Fruit fly (Drosophila melanogaster) whole organism, wandering third instar larva: ENCODE measurements around the gene CG42726.
A peak's percentile ranks its signal among the peaks of the same experiment; 100 is the strongest.

Experiments
- Abd-B ChIP-seq: fragments of >200 bp; optimal IDR thresholded peaks from 2 replicates; lab custom pipeline; 2017; ENCODE audit warnings: missing biosample characterization, missing genetic modification characterization
- CG32264 ChIP-seq: fragments of 200-800 bp; sonication (Bioruptor generic); optimal IDR thresholded peaks from 2 replicates; lab custom pipeline; 2016; ENCODE audit warnings: missing biosample characterization, missing genetic modification characterization
- Dfd ChIP-seq: fragments of >200 bp; optimal IDR thresholded peaks from 2 replicates; lab custom pipeline; 2017; ENCODE audit warnings: missing biosample characterization, missing genetic modification characterization
- GATAd ChIP-seq: sonication (Bioruptor generic); optimal IDR thresholded peaks from 2 replicates; lab custom pipeline; 2016; ENCODE audit warnings: missing biosample characterization, missing genetic modification characterization
- HLH106 ChIP-seq: fragments of 200-800 bp; optimal IDR thresholded peaks from 3 replicates; lab custom pipeline; 2019; ENCODE audit warnings: missing biosample characterization, mild to moderate bottlenecking, missing genetic modification characterization, moderate library complexity
- Hnf4 ChIP-seq: fragments of 200-800 bp; sonication (Bioruptor generic); optimal IDR thresholded peaks from 2 replicates; lab custom pipeline; 2016; ENCODE audit warnings: missing biosample characterization, mild to moderate bottlenecking, missing genetic modification characterization
- Hr78 ChIP-seq: fragments of >200 bp; optimal IDR thresholded peaks from 2 replicates; lab custom pipeline; 2017; ENCODE audit warnings: missing biosample characterization, missing genetic modification characterization
- Hr83 ChIP-seq: fragments of 200-300 bp; sonication (Bioruptor generic); optimal IDR thresholded peaks from 2 replicates; lab custom pipeline; 2016; ENCODE audit warnings: missing biosample characterization, mild to moderate bottlenecking, missing genetic modification characterization, moderate library complexity; ENCODE audit not compliant: poor library complexity, severe bottlenecking
- Jra ChIP-seq: sonication (Bioruptor generic); optimal IDR thresholded peaks from 2 replicates; lab custom pipeline; 2016; ENCODE audit warnings: missing biosample characterization, missing genetic modification characterization
- Mio ChIP-seq: sonication (Bioruptor generic); optimal IDR thresholded peaks from 2 replicates; lab custom pipeline; 2016; ENCODE audit warnings: missing biosample characterization, missing genetic modification characterization
- Myc ChIP-seq: fragments of >200 bp; optimal IDR thresholded peaks from 2 replicates; lab custom pipeline; 2017
- N ChIP-seq: fragments of >200 bp; optimal IDR thresholded peaks from 2 replicates; lab custom pipeline; 2018; ENCODE audit warnings: missing biosample characterization, missing external identifiers, missing genetic modification characterization
- OdsH ChIP-seq: fragments of 200-800 bp; sonication (Bioruptor generic); optimal IDR thresholded peaks from 2 replicates; lab custom pipeline; 2016; ENCODE audit warnings: missing biosample characterization, mild to moderate bottlenecking, missing genetic modification characterization
- Rel ChIP-seq, 2 experiments: fragments of 200-800 bp; sonication (Bioruptor generic) in 1 of 2; optimal IDR thresholded peaks; 2 replicates in 1 of 2; 3 replicates in 1 of 2; lab custom pipeline; 2016 to 2019; ENCODE audit warnings: mild to moderate bottlenecking in 2 of 2, missing biosample characterization in 2 of 2, missing genetic modification characterization in 2 of 2, moderate library complexity in 1 of 2
- Sp1 ChIP-seq: fragments of 200-800 bp; sonication (Bioruptor generic); optimal IDR thresholded peaks from 3 replicates; lab custom pipeline; 2019; ENCODE audit warnings: missing biosample characterization, mild to moderate bottlenecking, missing genetic modification characterization, moderate library complexity
- Vsx2 ChIP-seq: fragments of 200-300, 225-300 bp; sonication (Bioruptor generic); optimal IDR thresholded peaks from 2 replicates; lab custom pipeline; 2018; ENCODE audit warnings: missing biosample characterization, missing genetic modification characterization; ENCODE audit not compliant: partially characterized antibody
- br ChIP-seq: fragments of 200-800 bp; sonication (Bioruptor generic); optimal IDR thresholded peaks from 2 replicates; lab custom pipeline; 2016; ENCODE audit warnings: missing biosample characterization, missing genetic modification characterization
- brk ChIP-seq: fragments of 200-800 bp; sonication (Bioruptor generic); optimal IDR thresholded peaks from 2 replicates; lab custom pipeline; 2016; ENCODE audit warnings: missing biosample characterization, mild to moderate bottlenecking, missing genetic modification characterization
- dmrt93B ChIP-seq: fragments of 200-800 bp; sonication (Bioruptor generic); optimal IDR thresholded peaks from 2 replicates; lab custom pipeline; 2018; ENCODE audit warnings: missing biosample characterization, mild to moderate bottlenecking, missing genetic modification characterization
- dsf ChIP-seq: sonication (Bioruptor generic); optimal IDR thresholded peaks from 2 replicates; lab custom pipeline; 2016; ENCODE audit warnings: missing biosample characterization, missing genetic modification characterization, borderline replicate concordance
- ey ChIP-seq: fragments of 200-800 bp; sonication (Bioruptor generic); optimal IDR thresholded peaks from 2 replicates; lab custom pipeline; 2016; ENCODE audit warnings: missing biosample characterization, missing genetic modification characterization
- foxo ChIP-seq, 2 experiments: fragments of 200-800 bp; sonication (Bioruptor generic); optimal IDR thresholded peaks; 2 replicates in 1 of 2; 3 replicates in 1 of 2; lab custom pipeline; 2016 to 2017; ENCODE audit warnings: missing biosample characterization in 2 of 2, missing genetic modification characterization in 2 of 2
- fru ChIP-seq: fragments of 200-800 bp; sonication (Bioruptor generic); optimal IDR thresholded peaks from 3 replicates; lab custom pipeline; 2016; ENCODE audit warnings: missing biosample characterization, mild to moderate bottlenecking, missing genetic modification characterization
- h ChIP-seq: fragments of 200-800 bp; sonication (Bioruptor generic); optimal IDR thresholded peaks from 3 replicates; lab custom pipeline; 2016; ENCODE audit warnings: missing biosample characterization, mild to moderate bottlenecking, missing genetic modification characterization
- jim ChIP-seq: fragments of 175-275, 200-325 bp; sonication (Bioruptor generic); optimal IDR thresholded peaks from 2 replicates; lab custom pipeline; 2016; ENCODE audit warnings: missing biosample characterization, mild to moderate bottlenecking, missing genetic modification characterization
- lola ChIP-seq: fragments of >200 bp; optimal IDR thresholded peaks from 2 replicates; lab custom pipeline; 2017; ENCODE audit warnings: missing biosample characterization, missing genetic modification characterization
- pan ChIP-seq: fragments of >200 bp; optimal IDR thresholded peaks from 2 replicates; lab custom pipeline; 2017
- psq ChIP-seq: fragments of 200-800 bp; sonication (Bioruptor generic); optimal IDR thresholded peaks from 3 replicates; lab custom pipeline; 2017; ENCODE audit warnings: missing biosample characterization, mild to moderate bottlenecking, missing genetic modification characterization, moderate library complexity
- sage ChIP-seq: fragments of 200-800 bp; sonication (Bioruptor generic); optimal IDR thresholded peaks from 2 replicates; lab custom pipeline; 2016; ENCODE audit warnings: missing biosample characterization, mild to moderate bottlenecking, missing genetic modification characterization
- sv ChIP-seq: fragments of 200-800 bp; sonication (Bioruptor generic); optimal IDR thresholded peaks from 3 replicates; lab custom pipeline; 2016; ENCODE audit warnings: missing biosample characterization, missing genetic modification characterization
- tai ChIP-seq: sonication (Bioruptor generic); optimal IDR thresholded peaks from 2 replicates; lab custom pipeline; 2016; ENCODE audit warnings: missing biosample characterization, missing genetic modification characterization
- usp ChIP-seq: fragments of >200 bp; optimal IDR thresholded peaks from 2 replicates; lab custom pipeline; 2017; ENCODE audit warnings: missing biosample characterization, missing genetic modification characterization

The CG42726 gene

DNA sequence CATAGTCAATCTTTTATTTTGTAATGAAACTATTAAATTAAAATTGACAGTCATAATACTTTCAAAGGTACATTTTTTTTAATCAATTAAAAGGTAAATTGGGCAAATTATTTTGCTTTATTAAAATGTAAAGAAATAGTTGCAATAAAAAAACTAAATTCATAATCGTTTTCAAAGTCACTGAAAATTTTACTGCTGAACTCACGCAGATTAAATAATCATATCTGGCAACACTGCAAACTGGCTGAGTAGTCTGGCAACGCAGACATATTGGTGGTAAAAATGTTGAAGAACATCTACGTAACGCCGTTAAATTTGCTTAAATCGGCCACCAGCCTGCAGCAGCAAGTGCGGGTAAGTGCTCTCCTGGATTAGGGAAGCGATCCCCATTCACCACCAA, 17.4 kb upstream of the CG42726 start, which contains the start of gene mRpL9:
Gene mRpL9 (plus strand): TSS at position 267 of the 400 bp plus-strand sequence.
- TF ChIP-seq sv (no peak), Hnf4 (GFP tag; lab: Kevin White, UChicago) (no peak), jim (no peak), N (GFP tag; lab: Kevin White, UChicago) (no peak), OdsH (GFP tag; lab: Kevin White, UChicago) (peak; percentile 8), Vsx2 (GFP tag; lab: Kevin White, UChicago) (no peak), Mio (GFP tag; lab: Kevin White, UChicago) (no peak), dsf (GFP tag; lab: Kevin White, UChicago) (no peak), h (GFP tag; lab: Kevin White, UChicago) (no peak), sage (GFP tag; lab: Kevin White, UChicago) (no peak), Sp1 (GFP tag; lab: Kevin White, UChicago) (no peak), ey (peak; percentile 28), Hr78 (GFP tag; lab: Kevin White, UChicago) (no peak), br (GFP tag; lab: Kevin White, UChicago) (no peak), Myc (lab: Kevin White, UChicago) (no peak), Jra (no peak), Hr83 (GFP tag; lab: Kevin White, UChicago) (peak; percentile 56), lola (GFP tag; lab: Kevin White, UChicago) (no peak), Rel (GFP tag; optimal IDR thresholded peaks at IDR 0.05; lab: Kevin White, UChicago) (no peak), Rel (tag; optimal IDR thresholded peaks at IDR 0.05; lab: Kevin White, UChicago) (no peak), CG32264 (GFP tag; lab: Kevin White, UChicago) (no peak), usp (GFP tag; lab: Kevin White, UChicago) (no peak), tai (no peak), foxo (GFP tag; optimal IDR thresholded peaks at IDR 0.05; lab: Kevin White, UChicago) (no peak), dmrt93B (GFP tag; lab: Kevin White, UChicago) (no peak), brk (GFP tag; lab: Kevin White, UChicago) (no peak), HLH106 (tag; lab: Kevin White, UChicago) (peak; percentile 57)

DNA sequence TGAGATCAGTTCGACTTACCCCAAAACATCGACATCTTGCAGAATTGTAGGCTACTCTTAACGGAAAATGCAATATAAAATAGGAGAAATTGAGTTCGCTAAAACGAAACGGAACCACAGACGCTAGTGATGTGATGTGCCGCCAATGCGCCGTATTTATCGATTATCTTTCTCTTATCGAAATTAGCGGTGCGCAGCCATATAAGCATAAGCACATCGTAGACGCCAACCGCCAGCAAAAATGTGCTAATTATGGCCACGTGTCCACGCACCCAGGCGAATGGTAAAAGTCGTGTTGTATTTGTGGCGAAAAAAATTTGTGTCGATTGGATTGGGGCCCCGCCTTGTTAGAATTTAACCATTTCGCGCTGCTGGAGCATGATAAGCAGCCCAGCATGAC, 14.9 kb upstream of the CG42726 start, which contains the start of the genes Fkbp39 and Cyfip:
Gene Fkbp39 (minus strand): TSS at position 140 of the 400 bp plus-strand sequence.
Gene Cyfip (plus strand): TSS at position 273 of the 400 bp plus-strand sequence.
- TF ChIP-seq jim (no peak), N (GFP tag; lab: Kevin White, UChicago) (no peak), sage (GFP tag; lab: Kevin White, UChicago) (no peak), OdsH (GFP tag; lab: Kevin White, UChicago) (peak; percentile 37), Dfd (no peak), psq (GFP tag; lab: Kevin White, UChicago) (peak; percentile 4), Hr83 (GFP tag; lab: Kevin White, UChicago) (peak; percentile 86), HLH106 (tag; lab: Kevin White, UChicago) (peak; percentile 49), lola (GFP tag; lab: Kevin White, UChicago) (no peak), sv (peak; percentile 21), tai (no peak), Sp1 (GFP tag; lab: Kevin White, UChicago) (peak; percentile 22), Rel (GFP tag; optimal IDR thresholded peaks at IDR 0.05; lab: Kevin White, UChicago) (no peak), Rel (tag; optimal IDR thresholded peaks at IDR 0.05; lab: Kevin White, UChicago) (peak; percentile 47), Myc (lab: Kevin White, UChicago) (peak; percentile 79)
- TF ChIP-seq, all 38 proteins: peak for 8

dm6 chr3R:15339111-15339510, 8.7 kb upstream of the CG42726 start:
- TF ChIP-seq Rel (GFP tag; optimal IDR thresholded peaks at IDR 0.05; lab: Kevin White, UChicago) (no peak), Rel (tag; optimal IDR thresholded peaks at IDR 0.05; lab: Kevin White, UChicago) (peak; percentile 76), OdsH (GFP tag; lab: Kevin White, UChicago) (no peak)
- TF ChIP-seq, all 38 proteins: peak for 1

- no peak for TF ChIP-seq Hr83 (GFP tag; lab: Kevin White, UChicago)
- TF ChIP-seq Jra: no peak
- TF ChIP-seq fru (GFP tag; lab: Kevin White, UChicago): no peak
- TF ChIP-seq Hnf4 (GFP tag; lab: Kevin White, UChicago): no peak
- TF ChIP-seq OdsH (GFP tag; lab: Kevin White, UChicago): no peak
- no peak for TF ChIP-seq CG32264 (GFP tag; lab: Kevin White, UChicago)
- TF ChIP-seq ey: no peak
- no peak for TF ChIP-seq Hr78 (GFP tag; lab: Kevin White, UChicago)
- TF ChIP-seq Abd-B (GFP tag; lab: Kevin White, UChicago): no peak
- TF ChIP-seq GATAd: no peak
- TF ChIP-seq pan (lab: Kevin White, UChicago): no peak
- no peak for TF ChIP-seq sage (GFP tag; lab: Kevin White, UChicago)
- no peak for TF ChIP-seq Vsx2 (GFP tag; lab: Kevin White, UChicago)
- no peak for TF ChIP-seq Sp1 (GFP tag; lab: Kevin White, UChicago)
These were observed 7.7 kb upstream of the CG42726 start, which contains the start of gene SerRS-m for dm6 chr3R:15340052-15340732. TSS of gene SerRS-m (plus strand) at chr3R:15340667.
